Worm (Caenorhabditis elegans) whole organism, L3 larva: ENCODE measurements around the gene ZK287.4.

ENCODE experiments used
- ZK546.5 ChIP-seq: sonication (generic microtip); optimal IDR thresholded peaks from 2 replicates; lab custom pipeline; 2017; ENCODE audit warnings: missing biosample characterization, missing genetic modification characterization
- aly-2 ChIP-seq: fragments of 150-350 bp; optimal IDR thresholded peaks from 2 replicates; lab custom pipeline; 2014; ENCODE audit warnings: missing biosample characterization, missing genetic modification characterization
- ceh-28 ChIP-seq: fragments of 150-350 bp; optimal IDR thresholded peaks from 2 replicates; lab custom pipeline; 2014; ENCODE audit warnings: missing biosample characterization, missing genetic modification reagents, missing genetic modification characterization
- ceh-82 ChIP-seq: fragments of 150-350 bp; optimal IDR thresholded peaks from 2 replicates; lab custom pipeline; 2014; ENCODE audit warnings: missing biosample characterization, missing genetic modification characterization
- ceh-9 ChIP-seq: sonication (generic microtip); optimal IDR thresholded peaks from 2 replicates; lab custom pipeline; 2018; ENCODE audit warnings: missing biosample characterization, missing genetic modification characterization
- egl-27 ChIP-seq: sonication (generic microtip); optimal IDR thresholded peaks from 4 replicates; lab custom pipeline; 2017; ENCODE audit warnings: missing biosample characterization, missing genetic modification reagents, missing genetic modification characterization
- egl-5 ChIP-seq: fragments of 150-350 bp; optimal IDR thresholded peaks from 2 replicates; lab custom pipeline; 2017; ENCODE audit warnings: missing biosample characterization, missing genetic modification reagents, missing genetic modification characterization, inconsistent platforms
- elt-1 ChIP-seq: fragments of 150-350 bp; optimal IDR thresholded peaks from 2 replicates; lab custom pipeline; 2014; ENCODE audit warnings: missing biosample characterization, missing genetic modification characterization
- elt-2 ChIP-seq: sonication (generic microtip); optimal IDR thresholded peaks from 2 replicates; lab custom pipeline; 2016; ENCODE audit warnings: missing genetic modification reagents, mild to moderate bottlenecking, missing genetic modification characterization, missing compliant biosample characterization
- elt-3 ChIP-seq, 3 experiments: fragments of 150-350 bp in 1 of 3; sonication (generic microtip) in 2 of 3; optimal IDR thresholded peaks; 2 replicates in 2 of 3; 4 replicates in 1 of 3; lab custom pipeline; 2014 to 2017; ENCODE audit warnings: missing biosample characterization in 3 of 3, missing genetic modification characterization in 3 of 3
- fkh-10 ChIP-seq: sonication (generic microtip); optimal IDR thresholded peaks from 2 replicates; lab custom pipeline; 2017; ENCODE audit warnings: missing biosample characterization, missing genetic modification reagents, missing genetic modification characterization
- lin-39 ChIP-seq: fragments of 150-350 bp; optimal IDR thresholded peaks from 2 replicates; lab custom pipeline; 2018; ENCODE audit warnings: missing biosample characterization, missing genetic modification reagents, missing genetic modification characterization
- lsy-12 ChIP-seq: sonication (generic microtip); optimal IDR thresholded peaks from 2 replicates; lab custom pipeline; 2016; ENCODE audit warnings: mild to moderate bottlenecking, missing genetic modification characterization, missing compliant biosample characterization
- nhr-11 ChIP-seq: fragments of 150-350 bp; optimal IDR thresholded peaks from 2 replicates; lab custom pipeline; 2014; ENCODE audit warnings: missing biosample characterization, missing genetic modification characterization
- nhr-12 ChIP-seq: fragments of 150-350 bp; optimal IDR thresholded peaks from 2 replicates; lab custom pipeline; 2014; ENCODE audit warnings: missing biosample characterization, missing genetic modification characterization
- nhr-23 ChIP-seq: fragments of 150-350 bp; optimal IDR thresholded peaks from 2 replicates; lab custom pipeline; 2014; ENCODE audit warnings: missing biosample characterization, missing genetic modification reagents, missing genetic modification characterization
- nhr-237 ChIP-seq: fragments of 150-350 bp; optimal IDR thresholded peaks from 2 replicates; lab custom pipeline; 2014; ENCODE audit warnings: missing biosample characterization, missing genetic modification characterization
- nhr-25 ChIP-seq: sonication (generic microtip); optimal IDR thresholded peaks from 2 replicates; lab custom pipeline; 2017; ENCODE audit warnings: missing biosample characterization, missing genetic modification characterization
- nhr-67 ChIP-seq: fragments of 150-350 bp; optimal IDR thresholded peaks from 2 replicates; lab custom pipeline; 2014; ENCODE audit warnings: missing biosample characterization, missing genetic modification characterization
- nhr-76 ChIP-seq: fragments of 150-350 bp; sonication (generic microtip); optimal IDR thresholded peaks from 5 replicates; lab custom pipeline; 2014; ENCODE audit warnings: missing biosample characterization, missing genetic modification characterization
- nhr-77 ChIP-seq: fragments of 150-350 bp; optimal IDR thresholded peaks from 2 replicates; lab custom pipeline; 2014; ENCODE audit warnings: missing biosample characterization, missing genetic modification characterization
- pha-4 ChIP-seq: fragments of 150-350 bp; optimal IDR thresholded peaks from 2 replicates; lab custom pipeline; 2014; ENCODE audit warnings: missing biosample characterization, missing genetic modification reagents, missing genetic modification characterization
- sea-2 ChIP-seq: fragments of 150-350 bp; sonication (generic microtip); optimal IDR thresholded peaks from 4 replicates; lab custom pipeline; 2014; ENCODE audit warnings: missing biosample characterization, missing genetic modification reagents, missing genetic modification characterization
- skn-1 ChIP-seq: fragments of 150-350 bp; optimal IDR thresholded peaks from 2 replicates; lab custom pipeline; 2014; ENCODE audit warnings: missing biosample characterization, missing genetic modification characterization
- snpc-4 ChIP-seq: fragments of 150-350 bp; optimal IDR thresholded peaks from 2 replicates; lab custom pipeline; 2014; ENCODE audit warnings: missing biosample characterization, missing genetic modification characterization
- unc-39 ChIP-seq: sonication (generic microtip); optimal IDR thresholded peaks from 4 replicates; lab custom pipeline; 2017; ENCODE audit warnings: missing biosample characterization, missing genetic modification characterization
- unc-62 ChIP-seq: fragments of 150-350 bp; sonication (generic microtip); optimal IDR thresholded peaks from 4 replicates; lab custom pipeline; 2014; ENCODE audit warnings: missing biosample characterization, missing genetic modification reagents, missing genetic modification characterization

The ZK287.4 gene

DNA sequence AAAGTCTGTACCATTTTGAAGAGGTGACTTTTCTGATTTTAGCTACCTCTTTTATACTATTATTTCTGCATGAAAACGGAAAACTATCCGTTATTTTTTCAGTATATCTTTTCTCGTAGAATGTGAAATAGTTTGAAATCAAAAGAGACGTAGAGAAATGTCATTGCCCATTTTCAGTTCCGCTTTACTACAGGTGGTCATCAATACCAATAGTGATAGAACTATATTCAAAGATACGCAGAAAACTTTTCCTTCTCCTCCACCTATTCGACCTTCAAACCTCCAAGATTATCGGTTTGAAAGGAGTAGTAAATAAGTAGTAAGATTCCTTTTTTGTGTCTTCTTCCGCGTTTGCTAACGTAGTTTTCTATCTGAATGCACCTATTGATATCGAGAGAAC, 52.1 kb downstream of the ZK287.4 start, which contains the start of gene col-147:
Gene col-147 (minus strand): TSS at position 26 of the 400 bp plus-strand sequence.
- TF ChIP-seq egl-27 (tag; lab: Kevin White, UChicago) (no peak), nhr-25 (tag; lab: Kevin White, UChicago) (peak; percentile 39), nhr-12 (tag; lab: Kevin White, UChicago) (no peak), elt-2 (no peak), nhr-23 (peak; percentile 44), nhr-67 (no peak), elt-3 (tag; optimal IDR thresholded peaks at IDR 0.05; lab: Kevin White, UChicago) (no peak), nhr-11 (tag; lab: Kevin White, UChicago) (no peak), nhr-76 (tag; lab: Kevin White, UChicago) (no peak)
- TF ChIP-seq, all 47 proteins: peak for 2

DNA sequence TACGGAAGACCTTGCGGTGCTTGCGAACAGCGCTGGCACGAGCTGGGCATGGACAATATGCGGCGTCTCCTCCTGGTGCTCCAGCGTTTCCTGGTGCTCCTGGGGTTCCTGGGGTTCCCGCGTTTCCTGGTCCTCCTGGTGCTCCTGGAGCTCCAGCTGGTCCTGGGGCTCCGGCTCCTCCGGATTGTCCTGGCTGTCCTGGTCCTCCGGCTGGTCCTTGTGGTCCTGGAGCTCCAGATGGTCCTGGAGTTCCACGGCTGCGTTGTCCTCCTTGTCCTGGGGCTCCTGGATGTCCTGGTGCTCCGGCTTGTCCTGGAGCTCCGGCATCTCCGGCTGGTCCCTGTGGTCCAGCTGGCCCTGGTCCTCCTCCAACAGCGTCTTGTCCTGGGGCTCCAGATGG, 53.1 kb downstream of the ZK287.4 start:
- TF ChIP-seq aly-2 (tag; lab: Kevin White, UChicago), result no peak
- TF ChIP-seq ZK546.5 (tag; lab: Kevin White, UChicago), result no peak
- no peak for TF ChIP-seq skn-1 (tag; lab: Kevin White, UChicago)
- TF ChIP-seq ceh-82 (tag; lab: Kevin White, UChicago), result no peak
- TF ChIP-seq unc-39, result no peak
- TF ChIP-seq elt-3 (tag; optimal IDR thresholded peaks at IDR 0.05; lab: Kevin White, UChicago), result no peak
- TF ChIP-seq lsy-12 (tag; lab: Kevin White, UChicago), result no peak
- TF ChIP-seq nhr-237, result no peak
- TF ChIP-seq sea-2 (GFP tag; lab: Kevin White, UChicago), result no peak
- no peak for TF ChIP-seq nhr-11 (tag; lab: Kevin White, UChicago)
- no peak for TF ChIP-seq fkh-10
- TF ChIP-seq egl-5, result no peak
- TF ChIP-seq pha-4 (tag; lab: Kevin White, UChicago), result no peak
- no peak for TF ChIP-seq unc-62
- TF ChIP-seq nhr-67, result no peak

DNA sequence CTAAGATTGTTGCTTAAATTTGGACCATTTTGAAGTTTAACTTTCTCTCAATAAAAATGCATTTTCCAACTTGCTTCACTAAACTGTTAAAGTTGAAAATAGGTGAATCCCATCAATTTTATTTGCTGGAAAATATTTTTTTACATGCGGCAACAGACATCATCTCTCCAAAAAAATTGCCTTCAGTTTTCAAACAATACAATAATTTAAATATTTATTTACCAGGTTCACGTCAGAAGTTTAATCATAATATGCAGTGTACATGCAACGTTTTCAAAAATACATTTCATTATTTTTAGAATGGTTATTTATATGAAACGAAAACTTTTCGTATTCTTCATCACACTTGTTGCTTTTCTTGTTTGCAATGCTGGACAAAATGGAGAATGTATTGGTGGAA, 54.5 kb downstream of the ZK287.4 start, which contains the start of gene T06E4.5:
Gene T06E4.5 (plus strand): TSS at position 301 of the 400 bp plus-strand sequence.
- no peak for TF ChIP-seq nhr-77
- no peak for TF ChIP-seq snpc-4 (tag; lab: Kevin White, UChicago)
- no peak for TF ChIP-seq nhr-25 (tag; lab: Kevin White, UChicago)
- TF ChIP-seq pha-4 (tag; lab: Kevin White, UChicago), result no peak
- no peak for TF ChIP-seq ceh-28 (tag; lab: Kevin White, UChicago)
- TF ChIP-seq egl-5, result no peak
- TF ChIP-seq elt-2, result no peak
- no peak for TF ChIP-seq nhr-237
- TF ChIP-seq nhr-12 (tag; lab: Kevin White, UChicago), result no peak
- TF ChIP-seq egl-27 (tag; lab: Kevin White, UChicago), result no peak
- TF ChIP-seq unc-39, result no peak
- no peak for TF ChIP-seq ceh-82 (tag; lab: Kevin White, UChicago)
- TF ChIP-seq ceh-9 (tag; lab: Kevin White, UChicago), result no peak
- TF ChIP-seq lin-39 (tag; lab: Kevin White, UChicago), result no peak
- TF ChIP-seq nhr-67, result no peak
- no peak for TF ChIP-seq elt-1

DNA sequence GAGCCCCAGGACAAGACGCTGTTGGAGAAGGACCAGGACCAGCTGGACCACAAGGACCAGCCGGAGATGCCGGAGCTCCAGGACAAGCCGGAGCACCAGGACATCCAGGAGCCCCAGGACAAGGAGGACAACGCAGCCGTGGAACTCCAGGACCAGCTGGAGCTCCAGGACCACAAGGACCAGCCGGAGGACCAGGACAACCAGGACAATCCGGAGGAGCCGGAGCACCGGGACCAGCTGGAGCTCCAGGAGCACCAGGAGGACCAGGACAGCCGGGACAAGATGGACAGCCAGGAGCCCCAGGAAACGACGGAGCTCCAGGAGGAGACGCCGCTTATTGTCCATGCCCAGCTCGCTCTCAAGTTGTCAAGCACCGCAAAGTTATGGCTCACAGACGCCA, 54.9 kb downstream of the ZK287.4 start:
- no peak for TF ChIP-seq snpc-4 (tag; lab: Kevin White, UChicago)
- TF ChIP-seq nhr-77, result no peak
